Fruit fly (Drosophila melanogaster) whole organism, embryonic: ENCODE data around the gene Rbcn-3B.
A peak's percentile ranks its signal among the peaks of the same experiment; 100 is the strongest.

ENCODE experiments used
- C15 ChIP-seq: fragments of 200-800 bp; sonication (Bioruptor generic); IDR thresholded peaks from 3 replicates; pipeline ENCODE4 v1.3.6; 2022; ENCODE audit warnings: missing biosample characterization, missing genetic modification characterization
- CG11456 ChIP-seq: fragments of 200-800 bp; sonication (Bioruptor generic); IDR thresholded peaks from 3 replicates; pipeline ENCODE4 v1.3.6; 2022; ENCODE audit warnings: missing biosample characterization, missing genetic modification characterization
- CG12104 ChIP-seq: fragments of 200-800 bp; sonication (Bioruptor generic); optimal IDR thresholded peaks from 3 replicates; lab custom pipeline; 2016; ENCODE audit warnings: missing biosample characterization, missing genetic modification characterization
- CG13123 ChIP-seq: fragments of 200-800 bp; sonication (Bioruptor generic); optimal IDR thresholded peaks from 2 replicates; lab custom pipeline; 2016; ENCODE audit warnings: missing biosample characterization, missing genetic modification characterization
- CG13775 ChIP-seq: fragments of 200-800 bp; sonication (Bioruptor generic); optimal IDR thresholded peaks from 3 replicates; lab custom pipeline; 2017; ENCODE audit warnings: missing biosample characterization, mild to moderate bottlenecking, missing genetic modification characterization
- CG15514 ChIP-seq: fragments of 200-800 bp; sonication (Bioruptor generic); optimal IDR thresholded peaks from 3 replicates; lab custom pipeline; 2017; ENCODE audit warnings: missing biosample characterization, missing genetic modification characterization, mild to moderate bottlenecking, moderate library complexity, missing genetic modification reagents
- CG17186 ChIP-seq: fragments of 200-800 bp; sonication (Bioruptor generic); optimal IDR thresholded peaks from 3 replicates; lab custom pipeline; 2017; ENCODE audit warnings: missing biosample characterization, missing genetic modification reagents, missing genetic modification characterization
- CG17359 ChIP-seq: fragments of 200-800 bp; sonication (Bioruptor generic); optimal IDR thresholded peaks from 3 replicates; lab custom pipeline; 2018; ENCODE audit warnings: missing biosample characterization, mild to moderate bottlenecking, missing genetic modification characterization, moderate library complexity
- CG17568 ChIP-seq: fragments of 200-800 bp; sonication (Bioruptor generic); optimal IDR thresholded peaks from 2 replicates; lab custom pipeline; 2018; ENCODE audit warnings: missing biosample characterization, mild to moderate bottlenecking, missing genetic modification characterization, moderate library complexity
- CG17802 ChIP-seq: fragments of 200-800 bp; sonication (Bioruptor generic); optimal IDR thresholded peaks from 2 replicates; lab custom pipeline; 2018; ENCODE audit warnings: missing biosample characterization, mild to moderate bottlenecking, missing genetic modification characterization, moderate library complexity
- CG31224 ChIP-seq: fragments of 200-800 bp; sonication (Bioruptor generic); IDR thresholded peaks from 2 replicates; pipeline ENCODE4 v1.3.6; 2022; ENCODE audit warnings: missing biosample characterization, missing genetic modification characterization
- CG32772 ChIP-seq: fragments of 200-800 bp; sonication (Bioruptor generic); IDR thresholded peaks from 2 replicates; pipeline ENCODE4 v1.3.6; 2022; ENCODE audit warnings: missing biosample characterization, missing genetic modification characterization
- CG34422 ChIP-seq: fragments of 200-800 bp; sonication (Bioruptor generic); IDR thresholded peaks from 3 replicates; pipeline ENCODE4 v1.3.6; 2022; ENCODE audit warnings: missing biosample characterization, missing genetic modification characterization
- CG6689 ChIP-seq: fragments of 200-800 bp; sonication (Bioruptor generic); IDR thresholded peaks from 2 replicates; pipeline ENCODE4 v1.3.6; 2022; ENCODE audit warnings: missing biosample characterization, missing genetic modification characterization
- CG6765 ChIP-seq: fragments of 200-800 bp; sonication (Bioruptor generic); optimal IDR thresholded peaks from 3 replicates; lab custom pipeline; 2017; ENCODE audit warnings: missing biosample characterization, mild to moderate bottlenecking, missing genetic modification characterization
- CG7745 ChIP-seq: fragments of 200-800 bp; sonication (Bioruptor generic); optimal IDR thresholded peaks from 2 replicates; lab custom pipeline; 2018; ENCODE audit warnings: missing biosample characterization, mild to moderate bottlenecking, missing genetic modification characterization, moderate library complexity
- CG7928 ChIP-seq: fragments of 200-800 bp; sonication (Bioruptor generic); optimal IDR thresholded peaks from 2 replicates; lab custom pipeline; 2017; ENCODE audit warnings: missing biosample characterization, mild to moderate bottlenecking, missing genetic modification characterization
- CG8281 ChIP-seq: fragments of 200-800 bp; sonication (Bioruptor generic); optimal IDR thresholded peaks from 2 replicates; lab custom pipeline; 2018; ENCODE audit warnings: missing biosample characterization, mild to moderate bottlenecking, missing genetic modification characterization, moderate library complexity
- CG9609 ChIP-seq: fragments of 200-800 bp; sonication (Bioruptor generic); optimal IDR thresholded peaks from 3 replicates; lab custom pipeline; 2016; ENCODE audit warnings: missing biosample characterization, missing genetic modification characterization
- Dad ChIP-seq: fragments of 200-800 bp; sonication (Bioruptor generic); optimal IDR thresholded peaks from 3 replicates; lab custom pipeline; 2016; ENCODE audit warnings: missing biosample characterization, missing genetic modification characterization
- Dp ChIP-seq: fragments of 200-800 bp; sonication (Bioruptor generic); optimal IDR thresholded peaks from 2 replicates; lab custom pipeline; 2018; ENCODE audit warnings: missing biosample characterization, mild to moderate bottlenecking, missing genetic modification characterization, moderate library complexity
- Dref ChIP-seq: fragments of 200-800 bp; sonication (Bioruptor generic); IDR thresholded peaks from 2 replicates; pipeline ENCODE4 v1.3.6; 2022; ENCODE audit warnings: missing biosample characterization, missing genetic modification characterization
- Drgx ChIP-seq: fragments of 200-800 bp; sonication (Bioruptor generic); IDR thresholded peaks from 2 replicates; pipeline ENCODE4 v1.3.6; 2022; ENCODE audit warnings: missing biosample characterization, missing genetic modification characterization
- GATAe ChIP-seq: fragments of 200-800 bp; sonication (Bioruptor generic); conservative IDR thresholded peaks from 2 replicates; pipeline ENCODE4 v1.3.6; 2022; ENCODE audit warnings: missing biosample characterization, missing genetic modification characterization
- H15 ChIP-seq: fragments of 200-800 bp; sonication (Bioruptor generic); IDR thresholded peaks from 3 replicates; pipeline ENCODE4 v1.3.6; 2022; ENCODE audit warnings: missing biosample characterization, missing genetic modification characterization
- Meics ChIP-seq: fragments of 200-800 bp; sonication (Bioruptor generic); optimal IDR thresholded peaks from 2 replicates; lab custom pipeline; 2017; ENCODE audit warnings: missing biosample characterization, mild to moderate bottlenecking, missing genetic modification characterization
- NC2β ChIP-seq: fragments of 200-800 bp; sonication (Bioruptor generic); optimal IDR thresholded peaks from 2 replicates; lab custom pipeline; 2016; ENCODE audit warnings: missing biosample characterization, missing genetic modification characterization
- Sox102F ChIP-seq: fragments of 200-800 bp; sonication (Bioruptor generic); optimal IDR thresholded peaks from 2 replicates; lab custom pipeline; 2018; ENCODE audit warnings: missing biosample characterization, mild to moderate bottlenecking, missing genetic modification characterization, moderate library complexity
- aop ChIP-seq: fragments of 200-800 bp; sonication (Bioruptor generic); IDR thresholded peaks from 2 replicates; pipeline ENCODE4 v1.3.6; 2022; ENCODE audit warnings: missing biosample characterization, missing genetic modification characterization
- ara ChIP-seq: fragments of 200-800 bp; sonication (Bioruptor generic); IDR thresholded peaks from 2 replicates; pipeline ENCODE4 v1.3.6; 2022; ENCODE audit warnings: missing biosample characterization, missing genetic modification characterization
- cato ChIP-seq: fragments of 200-800 bp; sonication (Bioruptor generic); optimal IDR thresholded peaks from 2 replicates; lab custom pipeline; 2016; ENCODE audit warnings: missing biosample characterization, missing genetic modification characterization, borderline replicate concordance
- caup ChIP-seq: fragments of 200-800 bp; sonication (Bioruptor generic); optimal IDR thresholded peaks from 3 replicates; lab custom pipeline; 2017; ENCODE audit warnings: missing biosample characterization, mild to moderate bottlenecking, missing genetic modification characterization, moderate library complexity; ENCODE audit not compliant: severe bottlenecking
- chm ChIP-seq: fragments of 200-800 bp; sonication (Bioruptor generic); IDR thresholded peaks from 2 replicates; pipeline ENCODE4 v1.3.6; 2022; ENCODE audit warnings: missing biosample characterization, missing genetic modification characterization
- crc ChIP-seq: fragments of 200-800 bp; sonication (Bioruptor generic); optimal IDR thresholded peaks from 2 replicates; lab custom pipeline; 2016; ENCODE audit warnings: missing biosample characterization, missing genetic modification characterization
- da ChIP-seq: fragments of 200-800 bp; sonication (Bioruptor generic); optimal IDR thresholded peaks from 2 replicates; lab custom pipeline; 2016; ENCODE audit warnings: missing biosample characterization, missing genetic modification characterization
- danr ChIP-seq: fragments of 200-800 bp; sonication (Bioruptor generic); IDR thresholded peaks from 2 replicates; pipeline ENCODE4 v1.3.6; 2022; ENCODE audit warnings: missing biosample characterization, missing genetic modification characterization
- dysf ChIP-seq: fragments of 200-800 bp; sonication (Bioruptor generic); IDR thresholded peaks from 3 replicates; pipeline ENCODE4 v1.3.6; 2022; ENCODE audit warnings: missing biosample characterization, missing genetic modification characterization
- en ChIP-seq: fragments of 200-800 bp; sonication (Bioruptor generic); optimal IDR thresholded peaks from 2 replicates; lab custom pipeline; 2016; ENCODE audit warnings: missing biosample characterization, missing genetic modification characterization
- gro ChIP-seq: fragments of 200-800 bp; sonication (Bioruptor generic); optimal IDR thresholded peaks from 2 replicates; lab custom pipeline; 2016; ENCODE audit warnings: missing biosample characterization, missing genetic modification characterization
- gsb-n ChIP-seq: fragments of 200-800 bp; sonication (Bioruptor generic); optimal IDR thresholded peaks from 3 replicates; lab custom pipeline; 2018; ENCODE audit warnings: missing biosample characterization, mild to moderate bottlenecking, missing genetic modification characterization
- inv ChIP-seq: fragments of 200-800 bp; sonication (Bioruptor generic); IDR thresholded peaks from 2 replicates; pipeline ENCODE4 v1.3.6; 2022; ENCODE audit warnings: missing biosample characterization, missing genetic modification characterization; ENCODE audit not compliant: partially characterized antibody
- jigr1 ChIP-seq: fragments of 200-800 bp; sonication (Bioruptor generic); IDR thresholded peaks from 3 replicates; pipeline ENCODE4 v1.3.6; 2022; ENCODE audit warnings: missing biosample characterization, missing genetic modification characterization
- pb ChIP-seq: fragments of 200-800 bp; sonication (Bioruptor generic); optimal IDR thresholded peaks from 3 replicates; lab custom pipeline; 2016; ENCODE audit warnings: missing biosample characterization, missing genetic modification characterization
- ranshi ChIP-seq: fragments of 200-800 bp; sonication (Bioruptor generic); IDR thresholded peaks from 2 replicates; pipeline ENCODE4 v1.3.6; 2022; ENCODE audit warnings: missing biosample characterization, missing genetic modification characterization
- sens ChIP-seq: fragments of 200-800 bp; sonication (Bioruptor generic); peaks from one replicate; lab custom pipeline; 2016; ENCODE audit warnings: missing biosample characterization, missing genetic modification characterization
- slp2 ChIP-seq: fragments of 200-800 bp; sonication (Bioruptor generic); optimal IDR thresholded peaks from 2 replicates; lab custom pipeline; 2016; ENCODE audit warnings: missing biosample characterization, missing genetic modification characterization
- sob ChIP-seq: fragments of 200-800 bp; sonication (Bioruptor generic); IDR thresholded peaks from 2 replicates; pipeline ENCODE4 v1.3.6; 2022; ENCODE audit warnings: missing biosample characterization, missing genetic modification characterization
- trh ChIP-seq: fragments of 200-800 bp; sonication (Bioruptor generic); optimal IDR thresholded peaks from 2 replicates; lab custom pipeline; 2016; ENCODE audit warnings: missing biosample characterization, missing genetic modification characterization
- wdn ChIP-seq: fragments of 200-800 bp; sonication (Bioruptor generic); IDR thresholded peaks from 2 replicates; pipeline ENCODE4 v1.3.6; 2022; ENCODE audit warnings: missing biosample characterization, missing genetic modification characterization
- z ChIP-seq: fragments of 200-800 bp; sonication (Bioruptor generic); IDR thresholded peaks from 3 replicates; pipeline ENCODE4 v1.3.6; 2022; ENCODE audit warnings: missing biosample characterization, missing genetic modification characterization

Gene Rbcn-3B

DNA sequence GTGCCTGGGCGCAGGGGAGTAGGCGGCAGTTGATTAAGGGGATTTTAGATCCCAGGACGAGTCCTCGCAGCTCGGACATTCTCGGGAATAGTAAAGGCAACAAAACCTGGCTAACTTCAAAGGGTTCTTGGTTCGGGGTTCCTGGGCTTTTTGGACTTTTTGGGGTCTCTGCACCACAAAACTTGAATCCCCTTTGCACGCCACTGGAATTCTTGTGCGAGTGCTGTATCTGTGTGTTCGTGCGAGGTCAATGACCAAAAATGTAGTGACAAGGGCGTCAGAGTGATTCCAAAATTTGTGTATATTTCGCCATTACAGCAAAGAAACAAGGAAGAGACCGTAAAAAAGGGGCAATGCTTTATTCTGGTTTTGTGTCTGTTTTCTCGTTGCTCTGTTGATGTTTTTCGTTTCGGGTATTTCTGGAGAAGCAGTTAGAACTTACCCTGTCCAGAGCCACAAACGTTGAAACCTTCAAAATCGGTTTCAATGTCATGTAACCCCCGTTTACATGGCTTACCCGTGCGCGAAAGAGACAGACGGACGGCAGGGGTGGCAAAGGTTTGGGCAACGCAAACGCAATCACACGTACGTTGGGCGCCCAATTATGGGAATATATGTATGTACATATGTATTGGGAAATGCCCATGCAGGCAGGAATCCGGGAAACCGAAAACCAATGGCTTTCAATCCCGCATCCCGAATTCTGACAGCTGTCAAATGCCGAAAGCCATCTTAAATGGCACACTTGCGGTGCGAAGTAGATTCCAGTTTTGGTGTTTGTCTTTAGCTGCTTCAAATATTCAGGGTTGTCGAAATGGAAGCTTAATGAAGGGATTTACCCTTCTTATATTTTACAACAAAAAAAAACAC, 35.8 kb downstream of the Rbcn-3B start (continued):
- peak; percentile 57 for TF ChIP-seq dysf (GFP tag; lab: Robert Waterston, UW)
- peak; percentile 52 for TF ChIP-seq CG6689 (GFP tag; lab: Robert Waterston, UW)
- TF ChIP-seq CG12104 (GFP tag; lab: Kevin White, UChicago), result no peak
- TF ChIP-seq inv, result no peak
- TF ChIP-seq Sox102F (GFP tag; lab: Kevin White, UChicago), result peak; percentile 63
- no peak for TF ChIP-seq crc (GFP tag; lab: Kevin White, UChicago)
- peak; percentile 48; the same call in 2 of the 3 replicates for TF ChIP-seq H15 (GFP tag; lab: Robert Waterston, UW)
- TF ChIP-seq gro (GFP tag; lab: Kevin White, UChicago), result no peak
- peak; percentile 69 for TF ChIP-seq CG17568 (GFP tag; lab: Kevin White, UChicago)
- TF ChIP-seq caup (GFP tag; lab: Kevin White, UChicago), result no peak
- no peak for TF ChIP-seq pb (GFP tag; lab: Kevin White, UChicago)
- no peak for TF ChIP-seq GATAe (GFP tag; lab: Robert Waterston, UW)
- TF ChIP-seq danr (GFP tag; lab: Robert Waterston, UW), result peak; percentile 41; the same call in 1 of the 2 replicates
- TF ChIP-seq CG6765 (GFP tag; lab: Kevin White, UChicago), result no peak
- TF ChIP-seq slp2 (GFP tag; lab: Kevin White, UChicago), result no peak
- peak; percentile 27 for TF ChIP-seq gsb-n (tag; lab: Kevin White, UChicago)
- TF ChIP-seq CG15514 (GFP tag; lab: Kevin White, UChicago), result no peak
- TF ChIP-seq CG7745 (tag; lab: Kevin White, UChicago), result no peak
- no peak for TF ChIP-seq Dp
- peak; percentile 45 for TF ChIP-seq CG32772 (GFP tag; lab: Robert Waterston, UW)
- no peak for TF ChIP-seq aop (GFP tag; lab: Robert Waterston, UW)
- TF ChIP-seq ara, result peak; percentile 28; the same call in 1 of the 2 replicates
- TF ChIP-seq NC2β (GFP tag; lab: Kevin White, UChicago), result no peak
- no peak for TF ChIP-seq z (GFP tag; lab: Robert Waterston, UW)
- TF ChIP-seq CG7928, result no peak
- peak; percentile 54 for TF ChIP-seq sob (GFP tag; lab: Robert Waterston, UW)
- no peak for TF ChIP-seq Dref (GFP tag; lab: Robert Waterston, UW)
- peak; percentile 24; the same call in 1 of the 2 replicates for TF ChIP-seq Drgx (GFP tag; lab: Robert Waterston, UW)
- peak; percentile 69 for TF ChIP-seq ranshi (GFP tag; lab: Robert Waterston, UW)
- peak; percentile 51; the same call in 1 of the 2 replicates for TF ChIP-seq chm
- TF ChIP-seq en, result no peak
- no peak for TF ChIP-seq CG17802
- no peak for TF ChIP-seq CG17186
- TF ChIP-seq Dad (GFP tag; lab: Kevin White, UChicago), result peak; percentile 20
- TF ChIP-seq da (GFP tag; lab: Kevin White, UChicago), result no peak
- peak; percentile 93 for TF ChIP-seq sens (GFP tag; lab: Kevin White, UChicago)
- no peak for TF ChIP-seq C15 (GFP tag; lab: Robert Waterston, UW)
- TF ChIP-seq CG9609, result peak; percentile 55
- peak; percentile 9 for TF ChIP-seq cato
- TF ChIP-seq CG34422 (GFP tag; lab: Robert Waterston, UW), result peak; percentile 40; the same call in 2 of the 3 replicates
- peak; percentile 55; the same call in 1 of the 2 replicates for TF ChIP-seq wdn (GFP tag; lab: Robert Waterston, UW)
- peak; percentile 40 for TF ChIP-seq CG17359
- TF ChIP-seq CG31224 (GFP tag; lab: Robert Waterston, UW), result peak; percentile 40; the same call in 1 of the 2 replicates
- TF ChIP-seq CG13123 (GFP tag; lab: Kevin White, UChicago), result peak; percentile 11
- TF ChIP-seq jigr1 (GFP tag; lab: Robert Waterston, UW), result 0 out of 3 replicates have a peak, but pooled peaks have one; percentile 20
- TF ChIP-seq CG13775 (GFP tag; lab: Kevin White, UChicago), result no peak
- no peak for TF ChIP-seq CG8281 (tag; lab: Kevin White, UChicago)
- no peak for TF ChIP-seq trh (GFP tag; lab: Kevin White, UChicago)
- TF ChIP-seq Meics (GFP tag; lab: Kevin White, UChicago), result no peak
- peak; percentile 64 for TF ChIP-seq CG11456
